Fruit fly (Drosophila melanogaster): ENCODE data around the gene CG11755.

Gene CG11755

DNA sequence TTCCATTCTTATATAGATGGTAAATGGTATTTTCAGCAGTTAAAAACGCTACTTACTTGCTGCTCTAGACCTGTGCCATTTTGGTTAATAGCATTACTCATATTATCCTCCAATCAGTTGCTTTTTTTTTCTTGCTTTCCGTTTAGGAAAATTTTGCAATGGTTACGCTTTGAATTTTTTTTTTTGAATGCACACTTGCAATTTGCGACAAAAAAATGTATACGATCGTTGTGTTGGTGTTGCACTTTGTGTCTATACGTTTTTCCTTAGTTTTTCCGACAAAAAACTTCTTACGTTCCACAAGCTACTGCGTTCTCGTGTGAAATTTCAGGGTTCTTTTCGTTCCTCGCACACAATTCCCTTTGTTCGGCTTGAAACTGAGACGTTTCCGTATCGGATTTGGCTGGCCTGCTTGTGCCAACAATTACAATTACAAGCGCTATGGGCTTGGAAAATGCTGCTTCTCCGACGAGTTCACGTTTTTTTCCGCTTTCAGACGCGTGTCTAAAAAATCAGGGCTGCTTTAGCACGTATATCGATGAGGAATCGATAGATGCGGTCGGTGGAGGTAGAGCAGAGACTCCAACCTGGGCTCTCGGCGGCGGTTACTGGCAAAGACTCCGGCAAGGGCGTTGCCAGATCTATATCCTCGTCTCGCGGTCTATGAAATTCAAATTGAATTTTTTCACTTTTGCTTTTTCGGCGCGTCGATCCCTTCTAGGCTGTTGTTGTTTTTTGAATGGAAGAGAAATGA, 16.6 kb upstream of the CG11755 start (continued):
- TF ChIP-seq h (optimal IDR thresholded peaks at IDR 0.05) (no peak), B-H1 (GFP tag; IDR thresholded peaks at IDR 0.05) (no peak), pnt (GFP tag; optimal IDR thresholded peaks at IDR 0.05) (no peak), Mad (GFP tag; optimal IDR thresholded peaks at IDR 0.05) (peak; percentile 75), grn (GFP tag; optimal IDR thresholded peaks at IDR 0.05) (no peak), salm (tag; optimal IDR thresholded peaks at IDR 0.05) (no peak), slbo (GFP tag; IDR thresholded peaks at IDR 0.05) (peak; percentile 65), Ssrp (tag; optimal IDR thresholded peaks at IDR 0.05) (no peak), CG10565 (GFP tag; optimal IDR thresholded peaks at IDR 0.05) (no peak), CG10147 (GFP tag; optimal IDR thresholded peaks at IDR 0.05) (peak; percentile 26), mirr (GFP tag; optimal IDR thresholded peaks at IDR 0.05) (peak; percentile 29), GATAe (GFP tag; conservative IDR thresholded peaks at IDR 0.05) (no peak; the same call in 1 of the 2 replicates), fd96Cb (tag; optimal IDR thresholded peaks at IDR 0.05) (no peak), CG33213 (GFP tag; optimal IDR thresholded peaks at IDR 0.05) (peak; percentile 75), aop (GFP tag; IDR thresholded peaks at IDR 0.05) (peak; percentile 30; the same call in 1 of the 2 replicates), kah (GFP tag; optimal IDR thresholded peaks at IDR 0.05) (no peak), CG7357 (GFP tag; IDR thresholded peaks at IDR 0.05) (no peak), Lhr (GFP tag; optimal IDR thresholded peaks at IDR 0.05) (peak; percentile 90), Stat92E (GFP tag; optimal IDR thresholded peaks at IDR 0.05) (peak in 1 of 3 experiments; percentile 59), gro (GFP tag; optimal IDR thresholded peaks at IDR 0.05) (peak; percentile 85), CG32532 (GFP tag; IDR thresholded peaks at IDR 0.05) (peak; percentile 60; the same call in 1 of the 2 replicates), peb (GFP tag; IDR thresholded peaks at IDR 0.05) (no peak), CTCF (GFP tag; optimal IDR thresholded peaks at IDR 0.05) (peak; percentile 69), zf30C (GFP tag; optimal IDR thresholded peaks at IDR 0.05) (peak; percentile 50), rib (GFP tag; IDR thresholded peaks at IDR 0.05) (no peak), grau (tag; optimal IDR thresholded peaks at IDR 0.05) (peak; percentile 62), hbn (GFP tag; IDR thresholded peaks at IDR 0.05; ENCODE audit: partially characterized antibody) (peak; percentile 70), Eip74EF (GFP tag; optimal IDR thresholded peaks at IDR 0.05) (peak in 1 of 2 experiments; percentile 14), MBD-R2 (GFP tag; IDR thresholded peaks at IDR 0.05) (peak; percentile 78), jumu (GFP tag; optimal IDR thresholded peaks at IDR 0.05) (peak; percentile 81), kni (GFP tag; optimal IDR thresholded peaks at IDR 0.05) (no peak), stc (GFP tag; IDR thresholded peaks at IDR 0.05) (no peak; the same call in 1 of the 2 replicates), CG4360 (GFP tag; IDR thresholded peaks at IDR 0.05) (peak; percentile 28; the same call in 1 of the 2 replicates), E2f2 (GFP tag; IDR thresholded peaks at IDR 0.05) (peak; percentile 99), hkb (optimal IDR thresholded peaks at IDR 0.05) (peak; percentile 27), hkb (GFP tag; IDR thresholded peaks at IDR 0.05) (peak; percentile 38; the same call in 1 of the 2 replicates), CG18011 (GFP tag; optimal IDR thresholded peaks at IDR 0.05) (peak; percentile 22), emc (GFP tag; optimal IDR thresholded peaks at IDR 0.05) (peak; percentile 37), CG12236 (GFP tag; optimal IDR thresholded peaks at IDR 0.05) (peak; percentile 7), CG17568 (GFP tag; optimal IDR thresholded peaks at IDR 0.05) (no peak), Jarid2 (GFP tag; optimal IDR thresholded peaks at IDR 0.05) (no peak), zfh2 (GFP tag; optimal IDR thresholded peaks at IDR 0.05) (peak; percentile 29), Fer3 (tag; optimal IDR thresholded peaks at IDR 0.05) (peak; percentile 31), oc (tag; optimal IDR thresholded peaks at IDR 0.05) (no peak), YL-1 (GFP tag; optimal IDR thresholded peaks at IDR 0.05) (peak; percentile 90), CG9817 (tag; optimal IDR thresholded peaks at IDR 0.05) (peak; percentile 48), Fer2 (tag; optimal IDR thresholded peaks at IDR 0.05) (no peak), bcd (GFP tag; optimal IDR thresholded peaks at IDR 0.05) (peak; percentile 45), repo (GFP tag; optimal IDR thresholded peaks at IDR 0.05) (no peak), CG2712 (tag; optimal IDR thresholded peaks at IDR 0.05) (peak; percentile 67)

Data from whole organism, embryonic.